Fruit fly (Drosophila melanogaster): ENCODE results near the gene CG44194.
A peak's percentile ranks its signal among the peaks of the same experiment; 100 is the strongest.

Gene CG44194

DNA sequence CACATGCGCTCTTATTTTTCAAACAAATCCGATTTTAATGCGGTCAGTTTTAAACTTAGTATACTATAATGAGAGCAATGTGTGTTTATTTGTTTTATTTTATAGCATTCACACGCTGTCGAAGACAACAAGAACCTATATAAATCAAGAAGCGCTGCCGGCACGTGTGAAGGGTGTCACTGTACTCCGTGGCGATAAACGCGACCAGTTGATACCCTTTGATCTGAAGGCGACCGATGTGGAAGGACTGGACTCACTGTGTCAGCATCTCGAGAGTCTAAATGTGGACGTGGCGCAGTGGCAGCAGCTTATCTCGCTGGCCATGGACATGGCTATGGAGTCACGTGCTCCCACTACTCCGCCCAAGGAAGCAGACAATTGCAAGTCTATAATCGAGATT, 34.9 kb downstream of the CG44194 start:
- TF ChIP-seq CG7368 (GFP tag; optimal IDR thresholded peaks at IDR 0.05) (no peak), svp (GFP tag) (peak; percentile 95), Eip93F (GFP tag; optimal IDR thresholded peaks at IDR 0.05) (no peak)

DNA sequence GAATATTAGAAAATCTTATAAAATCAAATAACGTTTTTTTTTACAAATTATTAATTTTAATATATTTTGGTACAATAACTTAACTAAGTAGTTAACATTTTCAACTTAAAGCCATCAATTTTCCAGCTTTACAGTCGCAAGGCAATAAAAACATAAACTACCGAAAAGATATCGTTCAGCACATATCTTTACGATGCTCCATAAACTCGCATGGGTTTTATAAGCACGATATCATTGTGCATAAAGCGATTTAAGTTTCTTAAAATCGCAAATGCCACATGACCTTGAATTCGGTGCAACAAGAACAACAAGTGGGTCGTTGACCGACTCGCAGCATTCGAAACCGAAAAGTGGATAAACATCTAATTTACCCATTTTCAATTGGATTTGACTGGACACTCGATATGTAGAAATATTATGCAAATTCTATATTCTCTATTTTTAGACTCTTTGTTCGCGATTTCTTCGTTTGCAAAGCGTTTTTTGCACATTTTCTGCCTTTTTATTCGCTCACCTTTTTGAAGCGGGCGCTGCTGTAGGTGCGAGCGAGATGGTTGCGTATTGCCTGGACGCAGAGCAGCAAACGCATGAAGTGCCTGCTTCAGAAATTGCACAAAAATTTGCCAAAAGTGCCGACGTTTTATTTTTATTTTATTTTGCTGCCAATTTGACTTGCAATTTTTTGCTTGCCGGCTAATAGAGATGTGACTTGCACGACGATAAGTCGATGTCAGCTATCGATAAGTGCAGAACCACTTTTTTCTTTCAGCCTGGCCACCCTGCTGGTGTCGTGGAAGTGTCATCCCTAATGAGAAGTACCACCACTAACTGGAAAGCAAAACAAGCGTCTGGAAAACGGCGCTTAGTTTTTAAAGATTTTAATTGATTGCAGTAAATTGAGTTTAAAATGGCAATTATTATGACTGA, 36.3 kb downstream of the CG44194 start, which contains the start of gene Spc25:
TSS of gene Spc25 (plus strand) at position 817 of the 927 bp plus-strand sequence.
- TF ChIP-seq CG9139 (GFP tag; optimal IDR thresholded peaks at IDR 0.05) (no peak), cyc (GFP tag; optimal IDR thresholded peaks at IDR 0.05) (peak; percentile 43), CG11294 (GFP tag; IDR thresholded peaks at IDR 0.05) (no peak), fd85E (GFP tag; optimal IDR thresholded peaks at IDR 0.05) (no peak), CG6854 (GFP tag; optimal IDR thresholded peaks at IDR 0.05) (no peak), eg (GFP tag; IDR thresholded peaks at IDR 0.05) (no peak), CG1621 (tag; optimal IDR thresholded peaks at IDR 0.05) (no peak), Blimp-1 (GFP tag; optimal IDR thresholded peaks at IDR 0.05) (no peak), svp (GFP tag) (peak; percentile 79), CG11902 (GFP tag; optimal IDR thresholded peaks at IDR 0.05) (no peak), Ets96B (tag; optimal IDR thresholded peaks at IDR 0.05) (no peak), CG32006 (GFP tag; optimal IDR thresholded peaks at IDR 0.05) (no peak), dac (GFP tag; optimal IDR thresholded peaks at IDR 0.05) (no peak), topi (GFP tag; optimal IDR thresholded peaks at IDR 0.05) (peak; percentile 37), Smox (GFP tag; optimal IDR thresholded peaks at IDR 0.05) (peak; percentile 29), CG6808 (GFP tag; optimal IDR thresholded peaks at IDR 0.05) (no peak), pdm3 (GFP tag; optimal IDR thresholded peaks at IDR 0.05) (peak; percentile 49), vri (GFP tag; optimal IDR thresholded peaks at IDR 0.05) (peak; percentile 48), Sox15 (GFP tag; optimal IDR thresholded peaks at IDR 0.05) (no peak), acj6 (GFP tag; optimal IDR thresholded peaks at IDR 0.05) (peak; percentile 30), Eip75B (GFP tag; optimal IDR thresholded peaks at IDR 0.05) (peak; percentile 44), CG15336 (GFP tag; IDR thresholded peaks at IDR 0.05) (no peak), Eip93F (GFP tag; optimal IDR thresholded peaks at IDR 0.05) (no peak), CG31627 (GFP tag; optimal IDR thresholded peaks at IDR 0.05) (peak; percentile 71), CG6163 (GFP tag; IDR thresholded peaks at IDR 0.05) (peak; percentile 36; the same call in 2 of the 3 replicates), lz (GFP tag; optimal IDR thresholded peaks at IDR 0.05) (peak; percentile 63), CG11762 (GFP tag; optimal IDR thresholded peaks at IDR 0.05; ENCODE audit: insufficient read depth) (no peak), CG8319 (GFP tag; optimal IDR thresholded peaks at IDR 0.05) (no peak), ss (GFP tag; optimal IDR thresholded peaks at IDR 0.05) (no peak), CG16779 (tag; optimal IDR thresholded peaks at IDR 0.05) (no peak), Gug (GFP tag; IDR thresholded peaks at IDR 0.05) (no peak), Hr38 (GFP tag; optimal IDR thresholded peaks at IDR 0.05) (no peak), CG34406 (GFP tag; optimal IDR thresholded peaks at IDR 0.05) (no peak), Hr4 (GFP tag; optimal IDR thresholded peaks at IDR 0.05) (peak; percentile 32), net (GFP tag; optimal IDR thresholded peaks at IDR 0.05) (no peak), CG8119 (GFP tag; IDR thresholded peaks at IDR 0.05) (no peak), Met (GFP tag; optimal IDR thresholded peaks at IDR 0.05) (peak; percentile 42), salr (GFP tag; optimal IDR thresholded peaks at IDR 0.05) (no peak), CG6276 (GFP tag; optimal IDR thresholded peaks at IDR 0.05) (no peak), Eip78C (GFP tag) (peak; percentile 49), achi (GFP tag; optimal IDR thresholded peaks at IDR 0.05) (peak; percentile 17), Sox14 (GFP tag; optimal IDR thresholded peaks at IDR 0.05) (peak; percentile 76), fkh (GFP tag; optimal IDR thresholded peaks at IDR 0.05) (no peak), CG7368 (GFP tag; optimal IDR thresholded peaks at IDR 0.05) (no peak), CG4318 (GFP tag; optimal IDR thresholded peaks at IDR 0.05) (no peak), dsx (GFP tag; optimal IDR thresholded peaks at IDR 0.05; ENCODE audit: poor library complexity, severe bottlenecking) (no peak), esn (GFP tag; optimal IDR thresholded peaks at IDR 0.05) (peak; percentile 64), Hr39 (GFP tag; optimal IDR thresholded peaks at IDR 0.05) (peak; percentile 52)

All from whole organism, prepupa.